Fruit fly (Drosophila melanogaster) whole organism, embryonic: Measurements from ENCODE around the gene ABCB7.

Experiments used
- Awh ChIP-seq: fragments of 200-800 bp; sonication (Bioruptor generic); IDR thresholded peaks from 2 replicates; pipeline ENCODE4, ENCODE4 v1.3.6; 2022; ENCODE audit warnings: missing biosample characterization, missing genetic modification characterization
- Bgb ChIP-seq: fragments of 200-800 bp; sonication (Bioruptor generic); IDR thresholded peaks from 2 replicates; pipeline ENCODE4 v1.3.6; 2022; ENCODE audit warnings: missing biosample characterization, missing genetic modification characterization; ENCODE audit not compliant: partially characterized antibody
- CG10431 ChIP-seq: fragments of 200-800 bp; sonication (Bioruptor generic); optimal IDR thresholded peaks from 3 replicates; lab custom pipeline; 2018; ENCODE audit warnings: missing biosample characterization, mild to moderate bottlenecking, missing genetic modification characterization
- CG12104 ChIP-seq: fragments of 200-800 bp; sonication (Bioruptor generic); optimal IDR thresholded peaks from 3 replicates; lab custom pipeline; 2016; ENCODE audit warnings: missing biosample characterization, missing genetic modification characterization
- CG12219 ChIP-seq: fragments of 200-800 bp; sonication (Bioruptor generic); optimal IDR thresholded peaks from 3 replicates; lab custom pipeline; 2018; ENCODE audit warnings: missing biosample characterization, mild to moderate bottlenecking, missing genetic modification characterization
- CG12744 ChIP-seq: fragments of 200-800 bp; sonication (Bioruptor generic); optimal IDR thresholded peaks from 2 replicates; lab custom pipeline; 2016; ENCODE audit warnings: missing biosample characterization, missing genetic modification characterization
- CG14860 ChIP-seq: fragments of 200-800 bp; sonication (Bioruptor generic); IDR thresholded peaks from 3 replicates; pipeline ENCODE4 v1.3.6; 2022; ENCODE audit warnings: missing biosample characterization, missing genetic modification characterization; ENCODE audit not compliant: partially characterized antibody
- CG17361 ChIP-seq: fragments of 200-800 bp; sonication (Bioruptor generic); IDR thresholded peaks from 3 replicates; pipeline ENCODE4 v1.3.6; 2022; ENCODE audit warnings: missing biosample characterization, missing genetic modification characterization
- CG17385 ChIP-seq: fragments of 200-800 bp; sonication (Bioruptor generic); optimal IDR thresholded peaks from 3 replicates; lab custom pipeline; 2018; ENCODE audit warnings: missing biosample characterization, mild to moderate bottlenecking, missing genetic modification characterization
- CG17829 ChIP-seq: fragments of 200-800 bp; optimal IDR thresholded peaks from 2 replicates; lab custom pipeline; 2019; ENCODE audit warnings: missing biosample characterization, mild to moderate bottlenecking, missing genetic modification characterization, moderate library complexity
- CG2199 ChIP-seq: fragments of 200-800 bp; sonication (Bioruptor generic); IDR thresholded peaks from 3 replicates; pipeline ENCODE4 v1.3.6; 2022; ENCODE audit warnings: missing biosample characterization, missing genetic modification characterization
- CG2202 ChIP-seq: fragments of 200-800 bp; sonication (Bioruptor generic); optimal IDR thresholded peaks from 2 replicates; lab custom pipeline; 2018; ENCODE audit warnings: missing biosample characterization, mild to moderate bottlenecking, missing genetic modification characterization
- CG30403 ChIP-seq: fragments of 200-800 bp; sonication (Bioruptor generic); optimal IDR thresholded peaks from 3 replicates; lab custom pipeline; 2016; ENCODE audit warnings: missing biosample characterization, missing genetic modification characterization
- CG7556 ChIP-seq: fragments of 200-800 bp; sonication (Bioruptor generic); optimal IDR thresholded peaks from 2 replicates; lab custom pipeline; 2017; ENCODE audit warnings: missing biosample characterization, mild to moderate bottlenecking, missing genetic modification characterization
- CG7928 ChIP-seq: fragments of 200-800 bp; sonication (Bioruptor generic); optimal IDR thresholded peaks from 2 replicates; lab custom pipeline; 2017; ENCODE audit warnings: missing biosample characterization, mild to moderate bottlenecking, missing genetic modification characterization
- CG9215 ChIP-seq: fragments of 200-800 bp; sonication (Bioruptor generic); IDR thresholded peaks from 2 replicates; pipeline ENCODE4 v1.3.6; 2022; ENCODE audit warnings: missing biosample characterization, missing genetic modification characterization
- CG9609 ChIP-seq: fragments of 200-800 bp; sonication (Bioruptor generic); optimal IDR thresholded peaks from 3 replicates; lab custom pipeline; 2016; ENCODE audit warnings: missing biosample characterization, missing genetic modification characterization
- D ChIP-seq, 2 experiments: fragments of 200-800 bp in 1 of 2; fragments of >200 bp in 1 of 2; sonication (Bioruptor generic) in 1 of 2; optimal IDR thresholded peaks; 2 replicates in 1 of 2; 3 replicates in 1 of 2; lab custom pipeline; 2017; ENCODE audit warnings: mild to moderate bottlenecking in 1 of 2, missing biosample characterization in 1 of 2, missing genetic modification characterization in 1 of 2, missing genetic modification reagents in 1 of 2
- D19A ChIP-seq: fragments of 200-800 bp; optimal IDR thresholded peaks from 3 replicates; lab custom pipeline; 2019; ENCODE audit warnings: missing biosample characterization, mild to moderate bottlenecking, missing genetic modification characterization, moderate library complexity
- ERR ChIP-seq: fragments of 200-800 bp; sonication (Bioruptor generic); optimal IDR thresholded peaks from 2 replicates; lab custom pipeline; 2016; ENCODE audit warnings: missing biosample characterization, missing genetic modification characterization
- Gsc ChIP-seq: fragments of 200-800 bp; sonication (Bioruptor generic); IDR thresholded peaks from 2 replicates; pipeline ENCODE4 v1.3.6; 2022; ENCODE audit warnings: missing biosample characterization, missing genetic modification characterization
- HLH54F ChIP-seq: fragments of 200-800 bp; sonication (Bioruptor generic); optimal IDR thresholded peaks from 3 replicates; lab custom pipeline; 2016; ENCODE audit warnings: missing biosample characterization, missing genetic modification characterization
- Kr ChIP-seq: fragments of 200-800 bp; sonication (Bioruptor generic); optimal IDR thresholded peaks from 2 replicates; lab custom pipeline; 2017; ENCODE audit warnings: missing biosample characterization, mild to moderate bottlenecking, missing genetic modification characterization
- Med ChIP-seq: fragments of 200-800 bp; sonication (Bioruptor generic); peaks from one replicate; lab custom pipeline; 2016; ENCODE audit warnings: missing biosample characterization, missing genetic modification characterization, mild to moderate bottlenecking, inconsistent platforms, moderate library complexity
- Pdp1 ChIP-seq, 2 experiments: fragments of 200-800 bp; sonication (Bioruptor generic); optimal IDR thresholded peaks; 3 replicates each; lab custom pipeline; 2016; ENCODE audit warnings: missing biosample characterization in 2 of 2, missing genetic modification characterization in 2 of 2, mild to moderate bottlenecking in 1 of 2, moderate library complexity in 1 of 2
- amos ChIP-seq: fragments of 200-800 bp; sonication (Bioruptor generic); IDR thresholded peaks from 2 replicates; pipeline ENCODE4 v1.3.6; 2022; ENCODE audit warnings: missing biosample characterization, missing genetic modification characterization; ENCODE audit not compliant: partially characterized antibody
- aop ChIP-seq: fragments of 200-800 bp; sonication (Bioruptor generic); IDR thresholded peaks from 2 replicates; pipeline ENCODE4 v1.3.6; 2022; ENCODE audit warnings: missing biosample characterization, missing genetic modification characterization
- ase ChIP-seq: fragments of 200-800 bp; sonication (Bioruptor generic); IDR thresholded peaks from 3 replicates; pipeline ENCODE4 v1.3.6; 2022; ENCODE audit warnings: missing biosample characterization, missing genetic modification characterization
- btn ChIP-seq: fragments of 200-800 bp; sonication (Bioruptor generic); optimal IDR thresholded peaks from 2 replicates; lab custom pipeline; 2016; ENCODE audit warnings: missing biosample characterization, missing genetic modification characterization
- chinmo ChIP-seq: fragments of 200-800 bp; sonication (Bioruptor generic); IDR thresholded peaks from 4 replicates; pipeline ENCODE4 v1.3.6; 2022; ENCODE audit warnings: missing biosample characterization, missing genetic modification characterization; ENCODE audit not compliant: partially characterized antibody
- kay ChIP-seq: fragments of 200-800 bp; sonication (Bioruptor generic); optimal IDR thresholded peaks from 2 replicates; lab custom pipeline; 2016; ENCODE audit warnings: missing biosample characterization, missing genetic modification characterization
- klu ChIP-seq: fragments of 200-800 bp; sonication (Bioruptor generic); IDR thresholded peaks from 2 replicates; pipeline ENCODE4 v1.3.6; 2022; ENCODE audit warnings: missing biosample characterization, missing genetic modification characterization
- lmd ChIP-seq: fragments of 200-800 bp; sonication (Bioruptor generic); IDR thresholded peaks from 2 replicates; pipeline ENCODE4 v1.3.6; 2022; ENCODE audit warnings: missing biosample characterization, missing genetic modification characterization
- onecut ChIP-seq: fragments of 200-800 bp; sonication (Bioruptor generic); IDR thresholded peaks from 2 replicates; pipeline ENCODE4 v1.3.6; 2022; ENCODE audit warnings: missing biosample characterization, missing genetic modification characterization
- p53 ChIP-seq: fragments of 200-800 bp; sonication (Bioruptor generic); optimal IDR thresholded peaks from 2 replicates; lab custom pipeline; 2016; ENCODE audit warnings: missing biosample characterization, missing genetic modification characterization
- scrt ChIP-seq: fragments of 200-800 bp; sonication (Bioruptor generic); optimal IDR thresholded peaks from 2 replicates; lab custom pipeline; 2018; ENCODE audit warnings: missing biosample characterization, mild to moderate bottlenecking, missing genetic modification characterization, moderate library complexity
- sd ChIP-seq: fragments of 200-800 bp; sonication (Bioruptor generic); optimal IDR thresholded peaks from 3 replicates; lab custom pipeline; 2018; ENCODE audit warnings: missing biosample characterization, mild to moderate bottlenecking, missing genetic modification characterization, moderate library complexity
- seq ChIP-seq: fragments of 200-800 bp; sonication (Bioruptor generic); IDR thresholded peaks from 2 replicates; pipeline ENCODE4 v1.3.6; 2022; ENCODE audit warnings: missing biosample characterization, missing genetic modification characterization
- slbo ChIP-seq: fragments of 200-800 bp; sonication (Bioruptor generic); IDR thresholded peaks from 2 replicates; pipeline ENCODE4 v1.3.6; 2022; ENCODE audit warnings: missing biosample characterization, missing genetic modification characterization
- slp2 ChIP-seq: fragments of 200-800 bp; sonication (Bioruptor generic); optimal IDR thresholded peaks from 2 replicates; lab custom pipeline; 2016; ENCODE audit warnings: missing biosample characterization, missing genetic modification characterization
- sug ChIP-seq: fragments of 200-800 bp; optimal IDR thresholded peaks from 2 replicates; lab custom pipeline; 2019; ENCODE audit warnings: missing biosample characterization, mild to moderate bottlenecking, missing genetic modification characterization, moderate library complexity
- vnd ChIP-seq: fragments of 200-800 bp; sonication (Bioruptor generic); IDR thresholded peaks from 3 replicates; pipeline ENCODE4 v1.3.6; 2022; ENCODE audit warnings: missing biosample characterization, missing genetic modification characterization; ENCODE audit not compliant: partially characterized antibody
- wdn ChIP-seq: fragments of 200-800 bp; sonication (Bioruptor generic); IDR thresholded peaks from 2 replicates; pipeline ENCODE4 v1.3.6; 2022; ENCODE audit warnings: missing biosample characterization, missing genetic modification characterization
- wek ChIP-seq: fragments of 200-800 bp; sonication (Bioruptor generic); optimal IDR thresholded peaks from 3 replicates; lab custom pipeline; 2018; ENCODE audit warnings: missing biosample characterization, mild to moderate bottlenecking, missing genetic modification characterization, moderate library complexity
- z ChIP-seq: fragments of 200-800 bp; sonication (Bioruptor generic); IDR thresholded peaks from 3 replicates; pipeline ENCODE4 v1.3.6; 2022; ENCODE audit warnings: missing biosample characterization, missing genetic modification characterization

Gene ABCB7

DNA sequence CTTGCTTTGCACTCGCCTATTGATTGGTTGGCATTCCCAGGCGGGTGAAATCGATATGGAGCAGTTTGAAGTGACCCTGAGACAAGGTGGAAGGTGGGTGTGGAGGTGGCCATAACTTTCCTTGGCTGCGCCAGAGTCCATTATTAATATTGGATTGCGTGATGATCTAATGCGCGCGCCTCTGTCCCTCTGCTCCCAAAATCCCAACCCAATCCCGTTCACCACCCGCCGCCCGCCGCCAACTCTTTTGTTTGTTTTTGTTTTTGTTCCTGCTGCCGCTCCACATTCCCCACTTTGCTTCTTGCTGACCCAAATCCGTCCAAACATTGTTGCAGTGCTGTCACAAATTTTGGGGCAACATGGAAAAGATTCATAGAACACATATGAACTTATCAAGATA lies 47.1 kb upstream of the ABCB7 start (continued):
- no peak for TF ChIP-seq amos (GFP tag; lab: Robert Waterston, UW)
- TF ChIP-seq CG7928 (GFP tag; lab: Kevin White, UChicago): no peak
- TF ChIP-seq btn (GFP tag; lab: Kevin White, UChicago): no peak
- TF ChIP-seq z (GFP tag; lab: Robert Waterston, UW): 0 out of 3 replicates have a peak, but pooled peaks have one; percentile 55
- no peak for TF ChIP-seq CG7556 (GFP tag; lab: Kevin White, UChicago)
- no peak for TF ChIP-seq CG10431 (GFP tag; lab: Kevin White, UChicago)
- TF ChIP-seq D19A: no peak
- no peak for TF ChIP-seq klu (GFP tag; lab: Robert Waterston, UW)
- no peak for TF ChIP-seq CG14860 (GFP tag; lab: Robert Waterston, UW)
- TF ChIP-seq CG17385 (GFP tag; lab: Kevin White, UChicago): peak; percentile 6
- TF ChIP-seq HLH54F (GFP tag; lab: Kevin White, UChicago): no peak
- no peak for TF ChIP-seq Med
- no peak for TF ChIP-seq CG12104 (GFP tag; lab: Kevin White, UChicago)
- TF ChIP-seq slbo (GFP tag; lab: Robert Waterston, UW): no peak
- TF ChIP-seq Pdp1 (GFP tag; optimal IDR thresholded peaks at IDR 0.05; lab: Kevin White, UChicago): peak in 1 of 2 experiments; percentile 13
- no peak for TF ChIP-seq CG17361 (GFP tag; lab: Robert Waterston, UW)
- TF ChIP-seq lmd: no peak
- no peak for TF ChIP-seq Awh (GFP tag; lab: Robert Waterston, UW)
- no peak for TF ChIP-seq CG30403 (GFP tag; lab: Kevin White, UChicago)
- peak; percentile 42 for TF ChIP-seq sd
- no peak for TF ChIP-seq p53 (GFP tag; lab: Kevin White, UChicago)
- no peak for TF ChIP-seq wdn (GFP tag; lab: Robert Waterston, UW)
- TF ChIP-seq kay: no peak
- no peak for TF ChIP-seq CG9215 (GFP tag; lab: Robert Waterston, UW)
- no peak for TF ChIP-seq Gsc (GFP tag; lab: Robert Waterston, UW)
- TF ChIP-seq aop: no peak
- no peak for TF ChIP-seq CG12219 (GFP tag; lab: Kevin White, UChicago)
- peak; percentile 36 for TF ChIP-seq onecut (GFP tag; lab: Robert Waterston, UW)
- no peak for TF ChIP-seq CG2202 (tag; lab: Kevin White, UChicago)
- TF ChIP-seq CG9609 (GFP tag; lab: Kevin White, UChicago): no peak
- no peak for TF ChIP-seq slp2 (GFP tag; lab: Kevin White, UChicago)
- TF ChIP-seq sug (tag; lab: Kevin White, UChicago): no peak
- TF ChIP-seq Kr (GFP tag; lab: Kevin White, UChicago): no peak
- TF ChIP-seq wek (GFP tag; lab: Kevin White, UChicago): no peak
- TF ChIP-seq chinmo (GFP tag; lab: Robert Waterston, UW): 0 out of 4 replicates have a peak, but pooled peaks have one; percentile 43
- TF ChIP-seq, all 482 proteins: peak for 9

DNA sequence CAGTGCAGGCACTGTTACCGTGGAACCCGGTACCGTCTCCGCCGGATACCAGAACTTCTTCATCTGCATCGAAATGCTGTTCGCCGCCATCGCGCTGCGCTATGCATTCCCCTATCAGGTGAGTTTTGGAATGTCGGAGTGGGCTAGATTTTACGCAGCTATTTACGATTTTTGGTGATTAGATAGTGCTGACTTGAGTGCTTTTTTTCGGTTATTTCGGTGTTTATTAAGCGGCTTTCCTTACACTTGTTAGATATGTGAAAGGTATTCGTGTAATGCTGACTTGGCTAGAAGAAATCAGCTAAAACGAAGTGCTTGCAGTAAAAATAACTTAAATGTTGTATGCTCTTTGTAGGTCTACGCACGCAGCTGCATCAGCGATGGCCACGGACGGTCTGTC lies 45.0 kb upstream of the ABCB7 start:
- TF ChIP-seq D (optimal IDR thresholded peaks at IDR 0.05; lab: Kevin White, UChicago): no peak
- no peak for TF ChIP-seq D (GFP tag; optimal IDR thresholded peaks at IDR 0.05; lab: Kevin White, UChicago)
- TF ChIP-seq seq (GFP tag; lab: Robert Waterston, UW): no peak
- no peak for TF ChIP-seq CG17829 (tag; lab: Kevin White, UChicago)
- TF ChIP-seq Bgb: no peak
- peak; percentile 15 for TF ChIP-seq wek (GFP tag; lab: Kevin White, UChicago)
- TF ChIP-seq ERR (GFP tag; lab: Kevin White, UChicago): no peak
- TF ChIP-seq ase: no peak
- peak; percentile 20; the same call in 1 of the 3 replicates for TF ChIP-seq vnd
- TF ChIP-seq sd: peak; percentile 97
- TF ChIP-seq CG10431 (GFP tag; lab: Kevin White, UChicago): no peak
- TF ChIP-seq CG12744: no peak
- 0 out of 3 replicates have a peak, but pooled peaks have one; percentile 66 for TF ChIP-seq CG2199 (GFP tag; lab: Robert Waterston, UW)
- TF ChIP-seq scrt (GFP tag; lab: Kevin White, UChicago): no peak
- TF ChIP-seq, all 482 proteins: peak for 4
